Worm (Caenorhabditis elegans) whole organism, L1 larva: Measurements from ENCODE around the gene cyl-1.

ENCODE experiments used
- C16A3.4 ChIP-seq: fragments of 150-350 bp; optimal IDR thresholded peaks from 2 replicates; lab custom pipeline; 2014; ENCODE audit warnings: missing biosample characterization, missing genetic modification characterization
- F16B12.6 ChIP-seq: fragments of 150-350 bp; optimal IDR thresholded peaks from 2 replicates; lab custom pipeline; 2014; ENCODE audit warnings: missing biosample characterization, missing genetic modification characterization
- Y116A8C.19 ChIP-seq: sonication (generic microtip); optimal IDR thresholded peaks from 2 replicates; lab custom pipeline; 2016; ENCODE audit warnings: missing compliant biosample characterization, missing genetic modification characterization, borderline replicate concordance
- aha-1 ChIP-seq: fragments of 150-350 bp; optimal IDR thresholded peaks from 2 replicates; lab custom pipeline; 2014; ENCODE audit warnings: missing biosample characterization, missing genetic modification characterization
- alr-1 ChIP-seq: fragments of 200-800 bp; sonication (Bioruptor generic); optimal IDR thresholded peaks from 2 replicates; lab custom pipeline; 2018; ENCODE audit warnings: borderline replicate concordance, mild to moderate bottlenecking, missing genetic modification characterization, missing compliant biosample characterization
- aly-2 ChIP-seq: fragments of 150-350 bp; optimal IDR thresholded peaks from 2 replicates; lab custom pipeline; 2014; ENCODE audit warnings: missing biosample characterization, missing genetic modification characterization
- blmp-1 ChIP-seq: fragments of 150-350 bp; optimal IDR thresholded peaks from 2 replicates; lab custom pipeline; 2014; ENCODE audit warnings: missing biosample characterization, missing genetic modification characterization
- ceh-63 ChIP-seq: fragments of 200-800 bp; sonication (Bioruptor generic); optimal IDR thresholded peaks from 2 replicates; lab custom pipeline; 2018; ENCODE audit warnings: mild to moderate bottlenecking, missing genetic modification characterization, missing compliant biosample characterization
- ceh-82 ChIP-seq, 3 experiments: fragments of 150-350 bp in 1 of 3; sonication (generic microtip) in 2 of 3; optimal IDR thresholded peaks; 2 replicates each; lab custom pipeline; 2014 to 2017; ENCODE audit warnings: missing biosample characterization in 3 of 3, missing genetic modification characterization in 3 of 3
- ceh-90 ChIP-seq: sonication (generic microtip); optimal IDR thresholded peaks from 2 replicates; lab custom pipeline; 2016; ENCODE audit warnings: missing genetic modification characterization, missing compliant biosample characterization
- dpl-1 ChIP-seq, 3 experiments: fragments of 150-350 bp in 2 of 3; sonication (generic microtip) in 1 of 3; optimal IDR thresholded peaks; 2 replicates each; lab custom pipeline; 2014 to 2017; ENCODE audit warnings: missing biosample characterization in 3 of 3, missing genetic modification characterization in 3 of 3, missing genetic modification reagents in 3 of 3
- dsc-1 ChIP-seq: sonication (generic microtip); optimal IDR thresholded peaks from 2 replicates; lab custom pipeline; 2016; ENCODE audit warnings: mild to moderate bottlenecking, missing genetic modification characterization, missing compliant biosample characterization
- efl-1 ChIP-seq, 4 experiments: fragments of 150-350 bp; optimal IDR thresholded peaks in 3 of 4; peaks in 1 of 4; 1 replicate in 1 of 4; 2 replicates in 3 of 4; lab custom pipeline; 2014; ENCODE audit warnings: missing biosample characterization in 2 of 4, missing genetic modification characterization in 2 of 4, missing genetic modification reagents in 2 of 4
- egl-13 ChIP-seq: sonication (generic microtip); optimal IDR thresholded peaks from 2 replicates; lab custom pipeline; 2016; ENCODE audit warnings: missing genotype, missing genetic modification reagents, missing genetic modification characterization, missing compliant biosample characterization
- elt-3 ChIP-seq, 6 experiments: fragments of 150-350 bp in 1 of 6; sonication (generic microtip); optimal IDR thresholded peaks; 2 replicates each; lab custom pipeline; 2017 to 2018; ENCODE audit warnings: missing biosample characterization in 6 of 6, missing genetic modification characterization in 6 of 6, inconsistent platforms in 1 of 6
- fkh-4 ChIP-seq: sonication (generic microtip); optimal IDR thresholded peaks from 2 replicates; lab custom pipeline; 2016; ENCODE audit warnings: missing compliant biosample characterization, missing genetic modification characterization, borderline replicate concordance
- hlh-17 ChIP-seq: fragments of 200-800 bp; sonication (Bioruptor generic); optimal IDR thresholded peaks from 2 replicates; lab custom pipeline; 2018; ENCODE audit warnings: missing genetic modification characterization, mild to moderate bottlenecking, missing compliant biosample characterization, moderate library complexity, borderline replicate concordance
- isw-1 ChIP-seq: fragments of 200-800 bp; sonication (Bioruptor generic); IDR thresholded peaks from 2 replicates; pipeline ENCODE4 v1.3.6; 2022; ENCODE audit warnings: missing genetic modification characterization, missing compliant biosample characterization
- lin-13 ChIP-seq: fragments of 150-350 bp; optimal IDR thresholded peaks from 2 replicates; lab custom pipeline; 2014; ENCODE audit warnings: missing biosample characterization, missing genetic modification reagents, missing genetic modification characterization
- lin-14 ChIP-seq: fragments of 200-800 bp; sonication (Bioruptor generic); optimal IDR thresholded peaks from 2 replicates; lab custom pipeline; 2018; ENCODE audit warnings: mild to moderate bottlenecking, missing genetic modification characterization, moderate library complexity, missing compliant biosample characterization
- lin-15B ChIP-seq: fragments of 150-350 bp; sonication (generic microtip); optimal IDR thresholded peaks from 3 replicates; lab custom pipeline; 2014; ENCODE audit warnings: missing biosample characterization, missing genetic modification characterization
- lin-35 ChIP-seq, 2 experiments: fragments of 150-350 bp; optimal IDR thresholded peaks; 2 replicates each; lab custom pipeline; 2014; ENCODE audit warnings: missing biosample characterization in 2 of 2, missing genetic modification characterization in 2 of 2, missing genetic modification reagents in 2 of 2
- lir-3 ChIP-seq: sonication (generic microtip); optimal IDR thresholded peaks from 2 replicates; lab custom pipeline; 2016; ENCODE audit warnings: mild to moderate bottlenecking, missing genetic modification characterization, moderate library complexity, missing compliant biosample characterization; ENCODE audit not compliant: poor library complexity
- mdl-1 ChIP-seq, 2 experiments: fragments of 150-350 bp; optimal IDR thresholded peaks; 2 replicates each; lab custom pipeline; 2014 to 2017; ENCODE audit warnings: missing biosample characterization in 2 of 2, missing genetic modification characterization in 2 of 2, inconsistent platforms in 1 of 2
- mep-1 ChIP-seq: fragments of 150-350 bp; optimal IDR thresholded peaks from 2 replicates; lab custom pipeline; 2014; ENCODE audit warnings: missing biosample characterization, missing genetic modification characterization
- nhr-11 ChIP-seq: fragments of 150-350 bp; optimal IDR thresholded peaks from 2 replicates; lab custom pipeline; 2014; ENCODE audit warnings: missing biosample characterization, missing genetic modification characterization
- nhr-12 ChIP-seq: sonication (generic microtip); optimal IDR thresholded peaks from 2 replicates; lab custom pipeline; 2017; ENCODE audit warnings: missing biosample characterization, missing genetic modification characterization
- nhr-28 ChIP-seq: fragments of 150-350 bp; optimal IDR thresholded peaks from 2 replicates; lab custom pipeline; 2014; ENCODE audit warnings: missing biosample characterization, missing genetic modification characterization
- nhr-47 ChIP-seq: sonication (generic microtip); optimal IDR thresholded peaks from 2 replicates; lab custom pipeline; 2016; ENCODE audit warnings: mild to moderate bottlenecking, missing genetic modification characterization, moderate library complexity, missing compliant biosample characterization
- nhr-71 ChIP-seq: sonication (generic microtip); optimal IDR thresholded peaks from 2 replicates; lab custom pipeline; 2016; ENCODE audit warnings: mild to moderate bottlenecking, missing genetic modification characterization, moderate library complexity, missing compliant biosample characterization
- nhr-77 ChIP-seq: fragments of 150-350 bp; optimal IDR thresholded peaks from 2 replicates; lab custom pipeline; 2014; ENCODE audit warnings: missing biosample characterization, missing genetic modification characterization
- nhr-90 ChIP-seq: sonication (generic microtip); optimal IDR thresholded peaks from 2 replicates; lab custom pipeline; 2016; ENCODE audit warnings: mild to moderate bottlenecking, missing genetic modification characterization, missing compliant biosample characterization; ENCODE audit not compliant: poor library complexity
- pag-3 ChIP-seq: sonication (generic microtip); optimal IDR thresholded peaks from 2 replicates; lab custom pipeline; 2017; ENCODE audit warnings: missing genetic modification characterization, mild to moderate bottlenecking, missing compliant biosample characterization, antibody characterized with exemption, borderline replicate concordance; ENCODE audit not compliant: insufficient read depth
- pax-3 ChIP-seq: fragments of 200-800 bp; sonication (Bioruptor generic); optimal IDR thresholded peaks from 2 replicates; lab custom pipeline; 2018; ENCODE audit warnings: mild to moderate bottlenecking, missing genetic modification characterization, moderate library complexity, missing compliant biosample characterization
- pqm-1 ChIP-seq: sonication (generic microtip); optimal IDR thresholded peaks from 3 replicates; lab custom pipeline; 2017; ENCODE audit warnings: missing biosample characterization, missing genetic modification characterization
- rnt-1 ChIP-seq: sonication (generic microtip); optimal IDR thresholded peaks from 2 replicates; lab custom pipeline; 2016; ENCODE audit warnings: mild to moderate bottlenecking, missing genetic modification characterization, moderate library complexity, missing compliant biosample characterization
- snu-23 ChIP-seq: sonication (generic microtip); optimal IDR thresholded peaks from 2 replicates; lab custom pipeline; 2016; ENCODE audit warnings: missing genetic modification characterization, missing compliant biosample characterization
- sox-4 ChIP-seq: sonication (generic microtip); optimal IDR thresholded peaks from 2 replicates; lab custom pipeline; 2016; ENCODE audit warnings: missing genetic modification characterization, missing compliant biosample characterization
- sptf-1 ChIP-seq: fragments of 150-350 bp; optimal IDR thresholded peaks from 2 replicates; lab custom pipeline; 2014; ENCODE audit warnings: missing biosample characterization, missing genetic modification characterization
- tbx-2 ChIP-seq: sonication (generic microtip); optimal IDR thresholded peaks from 2 replicates; lab custom pipeline; 2016; ENCODE audit warnings: missing genetic modification characterization, missing compliant biosample characterization
- tlp-1 ChIP-seq: fragments of 150-350 bp; optimal IDR thresholded peaks from 2 replicates; lab custom pipeline; 2014; ENCODE audit warnings: missing biosample characterization, missing genetic modification characterization
- unc-130 ChIP-seq: fragments of 150-350 bp; optimal IDR thresholded peaks from 2 replicates; lab custom pipeline; 2017; ENCODE audit warnings: missing biosample characterization, missing genetic modification characterization, inconsistent platforms
- unc-98 ChIP-seq: fragments of 200-800 bp; sonication (Bioruptor generic); IDR thresholded peaks from 2 replicates; pipeline ENCODE4 v1.3.6; 2022; ENCODE audit warnings: missing genetic modification characterization, missing compliant biosample characterization
- zag-1 ChIP-seq: fragments of 150-350 bp; optimal IDR thresholded peaks from 2 replicates; lab custom pipeline; 2014; ENCODE audit warnings: missing biosample characterization, missing genetic modification characterization
- zip-4 ChIP-seq: fragments of 200-800 bp; sonication (Bioruptor generic); optimal IDR thresholded peaks from 2 replicates; lab custom pipeline; 2018; ENCODE audit warnings: mild to moderate bottlenecking, missing genetic modification characterization, moderate library complexity, missing compliant biosample characterization
- ztf-4 ChIP-seq: fragments of 150-350 bp; optimal IDR thresholded peaks from 2 replicates; lab custom pipeline; 2014; ENCODE audit warnings: missing biosample characterization, missing genetic modification characterization

cyl-1 gene

DNA sequence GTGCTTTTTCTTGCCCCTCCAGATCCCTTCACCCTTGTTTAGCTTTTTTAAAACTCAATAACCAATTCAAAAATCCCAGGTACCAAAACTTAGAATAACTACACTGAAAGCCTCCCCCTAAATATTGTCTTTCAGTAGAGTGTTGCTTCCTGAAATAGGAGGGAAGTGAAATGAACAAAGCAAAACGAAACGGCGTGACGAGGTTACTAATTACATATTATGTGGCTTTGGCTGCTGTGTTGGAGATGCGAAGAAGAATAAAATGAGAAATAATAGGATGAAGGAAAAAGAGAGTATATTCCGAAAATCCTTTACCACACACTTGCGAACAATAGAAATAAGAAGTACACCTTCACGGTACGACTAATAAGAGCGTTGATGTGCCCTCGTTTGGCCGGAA lies 42.6 kb upstream of the cyl-1 start:
- TF ChIP-seq dpl-1 (GFP tag; optimal IDR thresholded peaks at IDR 0.05; lab: Kevin White, UChicago), result no peak
- TF ChIP-seq dsc-1, result peak; percentile 52
- TF ChIP-seq pqm-1 (tag; lab: Kevin White, UChicago), result no peak
- peak; percentile 7 for TF ChIP-seq blmp-1 (tag; lab: Kevin White, UChicago)
- TF ChIP-seq, all 84 proteins: peak for 2

- TF ChIP-seq egl-13 (tag; lab: Kevin White, UChicago), result no peak
- TF ChIP-seq F16B12.6 (tag; lab: Kevin White, UChicago), result no peak
- no peak for TF ChIP-seq tbx-2
- TF ChIP-seq alr-1 (tag; lab: Kevin White, UChicago), result no peak
- TF ChIP-seq pax-3, result no peak
- no peak for TF ChIP-seq unc-130 (tag; lab: Kevin White, UChicago)
- no peak for TF ChIP-seq nhr-11
- no peak for TF ChIP-seq mep-1 (tag; lab: Kevin White, UChicago)
- TF ChIP-seq ceh-63 (GFP tag; lab: Kevin White, UChicago), result no peak
- no peak for TF ChIP-seq aly-2
- no peak for TF ChIP-seq snu-23 (GFP tag; lab: Kevin White, UChicago)
- no peak for TF ChIP-seq sptf-1 (tag; lab: Kevin White, UChicago)
- TF ChIP-seq nhr-28 (tag; lab: Kevin White, UChicago), result no peak
- no peak for TF ChIP-seq nhr-77 (tag; lab: Kevin White, UChicago)
- TF ChIP-seq ceh-90 (tag; lab: Kevin White, UChicago), result no peak
- TF ChIP-seq isw-1 (GFP tag; lab: Robert Waterston, UW), result no peak
- TF ChIP-seq, all 84 proteins: peak for 0
These were observed 40.3 kb upstream of the cyl-1 start for ce11 chrV:12033841-12034240.

- no peak for TF ChIP-seq nhr-77 (tag; lab: Kevin White, UChicago)
- no peak for TF ChIP-seq ztf-4 (tag; lab: Kevin White, UChicago)
- TF ChIP-seq sox-4 (tag; lab: Kevin White, UChicago), result no peak
- TF ChIP-seq lir-3, result no peak
- no peak for TF ChIP-seq elt-3 (tag; optimal IDR thresholded peaks at IDR 0.05; lab: Kevin White, UChicago)
- no peak for TF ChIP-seq C16A3.4 (tag; lab: Kevin White, UChicago)
- TF ChIP-seq lin-15B (tag; lab: Kevin White, UChicago), result no peak
- no peak for TF ChIP-seq isw-1 (GFP tag; lab: Robert Waterston, UW)
- TF ChIP-seq mdl-1 (tag; optimal IDR thresholded peaks at IDR 0.05; lab: Kevin White, UChicago), result no peak
- no peak for TF ChIP-seq sptf-1 (tag; lab: Kevin White, UChicago)
- no peak for TF ChIP-seq hlh-17 (GFP tag; lab: Kevin White, UChicago)
- no peak for TF ChIP-seq nhr-47
- TF ChIP-seq aha-1 (tag; lab: Kevin White, UChicago), result no peak
These were observed 38.5 kb upstream of the cyl-1 start, which contains the start of gene pkc-1 for ce11 chrV:12032060-12032459. pkc-1 (minus strand) TSS chrV:12032160.

ce11 chrV:12028151-12028550 lies 34.6 kb upstream of the cyl-1 start:
- TF ChIP-seq elt-3 (tag; optimal IDR thresholded peaks at IDR 0.05; lab: Kevin White, UChicago) (no peak), efl-1 (optimal IDR thresholded peaks at IDR 0.05; lab: Kevin White, UChicago) (no peak), efl-1 (GFP tag; optimal IDR thresholded peaks at IDR 0.05 in 1 of 2; lab: Kevin White, UChicago) (peak in 1 of 2 experiments; percentile 16), lin-14 (GFP tag; lab: Kevin White, UChicago) (peak; percentile 16), dsc-1 (peak; percentile 73), lin-35 (GFP tag; optimal IDR thresholded peaks at IDR 0.05; lab: Kevin White, UChicago) (no peak), ceh-82 (tag; optimal IDR thresholded peaks at IDR 0.05; lab: Kevin White, UChicago) (no peak), nhr-90 (no peak), pag-3 (no peak), ceh-90 (tag; lab: Kevin White, UChicago) (no peak), rnt-1 (tag; lab: Kevin White, UChicago) (no peak), pax-3 (no peak), zag-1 (tag; lab: Kevin White, UChicago) (no peak), nhr-12 (tag; lab: Kevin White, UChicago) (no peak), lin-13 (GFP tag; lab: Kevin White, UChicago) (no peak), tlp-1 (tag; lab: Kevin White, UChicago) (no peak), zip-4 (GFP tag; lab: Kevin White, UChicago) (no peak), sptf-1 (tag; lab: Kevin White, UChicago) (no peak), aha-1 (tag; lab: Kevin White, UChicago) (no peak), fkh-4 (tag; lab: Kevin White, UChicago) (no peak), nhr-71 (tag; lab: Kevin White, UChicago) (no peak), Y116A8C.19 (tag; lab: Kevin White, UChicago) (no peak), blmp-1 (tag; lab: Kevin White, UChicago) (no peak), unc-98 (GFP tag; lab: Robert Waterston, UW) (no peak)
